Worm (Caenorhabditis elegans) whole organism, L2 larva: ENCODE measurements around the gene hoe-1.
A peak's percentile ranks its signal among the peaks of the same experiment; 100 is the strongest.
"Not testable (repeated sequence)": the region's sequence is repeated elsewhere in the genome, so short reads cannot be mapped to it uniquely, and the experiment has no call there.

Experiments
- C34F6.9 ChIP-seq: fragments of 150-350 bp; optimal IDR thresholded peaks from 2 replicates; lab custom pipeline; 2014; ENCODE audit warnings: missing biosample characterization, missing genetic modification characterization
- F13H6.1 ChIP-seq: sonication (generic microtip); optimal IDR thresholded peaks from 2 replicates; lab custom pipeline; 2016; ENCODE audit warnings: missing genetic modification characterization, missing compliant biosample characterization
- R02D3.7 ChIP-seq: fragments of 150-350 bp; optimal IDR thresholded peaks from 2 replicates; lab custom pipeline; 2014; ENCODE audit warnings: missing biosample characterization, missing genetic modification characterization
- Y55F3AM.14 ChIP-seq: fragments of 200-800 bp; sonication (Bioruptor generic); optimal IDR thresholded peaks from 2 replicates; lab custom pipeline; 2018; ENCODE audit warnings: mild to moderate bottlenecking, missing genetic modification characterization, missing compliant biosample characterization
- ZK546.5 ChIP-seq: sonication (generic microtip); optimal IDR thresholded peaks from 2 replicates; lab custom pipeline; 2017; ENCODE audit warnings: missing biosample characterization, missing genetic modification characterization
- alr-1 ChIP-seq: fragments of 150-350 bp; optimal IDR thresholded peaks from 2 replicates; lab custom pipeline; 2014; ENCODE audit warnings: missing biosample characterization, missing genetic modification characterization
- ceh-82 ChIP-seq: fragments of 150-350 bp; optimal IDR thresholded peaks from 2 replicates; lab custom pipeline; 2014; ENCODE audit warnings: missing biosample characterization, missing genetic modification characterization
- crh-2 ChIP-seq: sonication (generic microtip); optimal IDR thresholded peaks from 2 replicates; lab custom pipeline; 2017; ENCODE audit warnings: missing biosample characterization, missing genetic modification characterization
- egl-27 ChIP-seq: sonication (generic microtip); optimal IDR thresholded peaks from 3 replicates; lab custom pipeline; 2017; ENCODE audit warnings: missing biosample characterization, missing genetic modification reagents, missing genetic modification characterization
- elt-3 ChIP-seq: sonication (generic microtip); optimal IDR thresholded peaks from 2 replicates; lab custom pipeline; 2017; ENCODE audit warnings: missing biosample characterization, missing genetic modification characterization
- fos-1 ChIP-seq: fragments of 150-350 bp; optimal IDR thresholded peaks from 2 replicates; lab custom pipeline; 2014; ENCODE audit warnings: missing biosample characterization, missing genetic modification characterization
- gmeb-1 ChIP-seq: fragments of 150-350 bp; optimal IDR thresholded peaks from 2 replicates; lab custom pipeline; 2014; ENCODE audit warnings: missing biosample characterization, missing genetic modification characterization
- lin-11 ChIP-seq: fragments of 150-350 bp; sonication (generic microtip); optimal IDR thresholded peaks from 2 replicates; lab custom pipeline; 2014; ENCODE audit warnings: missing biosample characterization, missing genetic modification characterization, inconsistent platforms, mixed read lengths
- lin-13 ChIP-seq: fragments of 150-350 bp; optimal IDR thresholded peaks from 2 replicates; lab custom pipeline; 2014; ENCODE audit warnings: missing biosample characterization, missing genetic modification reagents, missing genetic modification characterization
- lsy-2 ChIP-seq, 2 experiments: fragments of 150-350 bp in 1 of 2; sonication (generic microtip) in 1 of 2; optimal IDR thresholded peaks; 2 replicates each; lab custom pipeline; 2014 to 2017; ENCODE audit warnings: missing biosample characterization in 2 of 2, missing genetic modification characterization in 2 of 2
- mab-5 ChIP-seq: fragments of 150-350 bp; optimal IDR thresholded peaks from 2 replicates; lab custom pipeline; 2014; ENCODE audit warnings: missing biosample characterization, missing genetic modification characterization
- mbf-1 ChIP-seq: sonication (generic microtip); optimal IDR thresholded peaks from 2 replicates; lab custom pipeline; 2017; ENCODE audit warnings: missing biosample characterization, missing genetic modification characterization
- nhr-11 ChIP-seq: fragments of 150-350 bp; optimal IDR thresholded peaks from 2 replicates; lab custom pipeline; 2014; ENCODE audit warnings: missing biosample characterization, missing genetic modification characterization
- nhr-12 ChIP-seq: fragments of 150-350 bp; optimal IDR thresholded peaks from 2 replicates; lab custom pipeline; 2014; ENCODE audit warnings: missing biosample characterization, missing genetic modification characterization
- nhr-129 ChIP-seq: fragments of 150-350 bp; optimal IDR thresholded peaks from 2 replicates; lab custom pipeline; 2014; ENCODE audit warnings: missing biosample characterization, missing genetic modification characterization
- nhr-21 ChIP-seq: fragments of 150-350 bp; optimal IDR thresholded peaks from 2 replicates; lab custom pipeline; 2014; ENCODE audit warnings: missing biosample characterization, missing genetic modification characterization
- nhr-237 ChIP-seq: fragments of 150-350 bp; optimal IDR thresholded peaks from 2 replicates; lab custom pipeline; 2014; ENCODE audit warnings: missing biosample characterization, missing genetic modification characterization
- nhr-25 ChIP-seq: fragments of 150-350 bp; sonication (generic microtip); optimal IDR thresholded peaks from 3 replicates; lab custom pipeline; 2014; ENCODE audit warnings: missing biosample characterization, missing genetic modification characterization
- nhr-6 ChIP-seq: fragments of 150-350 bp; optimal IDR thresholded peaks from 2 replicates; lab custom pipeline; 2014; ENCODE audit warnings: missing biosample characterization, missing genetic modification characterization
- nhr-77 ChIP-seq: fragments of 150-350 bp; optimal IDR thresholded peaks from 2 replicates; lab custom pipeline; 2014; ENCODE audit warnings: missing biosample characterization, missing genetic modification characterization
- peb-1 ChIP-seq: fragments of 150-350 bp; optimal IDR thresholded peaks from 2 replicates; lab custom pipeline; 2014; ENCODE audit warnings: missing biosample characterization, missing genetic modification characterization
- sem-4 ChIP-seq: fragments of 150-350 bp; optimal IDR thresholded peaks from 2 replicates; lab custom pipeline; 2014; ENCODE audit warnings: missing biosample characterization, missing genetic modification reagents, missing genetic modification characterization
- sma-3 ChIP-seq: sonication (generic microtip); optimal IDR thresholded peaks from 2 replicates; lab custom pipeline; 2016; ENCODE audit warnings: missing genetic modification reagents, missing genetic modification characterization, missing compliant biosample characterization
- sma-9 ChIP-seq, 2 experiments: fragments of 150-350 bp in 1 of 2; sonication (generic microtip) in 1 of 2; optimal IDR thresholded peaks; 2 replicates each; lab custom pipeline; 2014 to 2016; ENCODE audit warnings: missing genetic modification characterization in 2 of 2, mild to moderate bottlenecking in 1 of 2, missing biosample characterization in 1 of 2, missing compliant biosample characterization in 1 of 2, missing genetic modification reagents in 1 of 2, moderate library complexity in 1 of 2
- snpc-4 ChIP-seq: fragments of 150-350 bp; optimal IDR thresholded peaks from 2 replicates; lab custom pipeline; 2014; ENCODE audit warnings: missing biosample characterization, missing genetic modification characterization
- unc-55 ChIP-seq: fragments of 150-350 bp; sonication (generic microtip); optimal IDR thresholded peaks from 3 replicates; lab custom pipeline; 2014; ENCODE audit warnings: missing biosample characterization, missing genetic modification reagents, missing genetic modification characterization
- unc-62 ChIP-seq: fragments of 150-350 bp; optimal IDR thresholded peaks from 2 replicates; lab custom pipeline; 2014; ENCODE audit warnings: missing biosample characterization, missing genetic modification reagents, missing genetic modification characterization
- ztf-1 ChIP-seq: fragments of 200-800 bp; sonication (Bioruptor generic); conservative IDR thresholded peaks from 2 replicates; pipeline ENCODE4 v1.3.6; 2022; ENCODE audit warnings: missing genetic modification characterization, missing compliant biosample characterization
- ztf-11 ChIP-seq: sonication (generic microtip); optimal IDR thresholded peaks from 2 replicates; lab custom pipeline; 2017; ENCODE audit warnings: missing biosample characterization, missing genetic modification characterization
- ztf-4 ChIP-seq: fragments of 150-350 bp; optimal IDR thresholded peaks from 2 replicates; lab custom pipeline; 2014; ENCODE audit warnings: missing biosample characterization, missing genetic modification characterization

Gene hoe-1

DNA sequence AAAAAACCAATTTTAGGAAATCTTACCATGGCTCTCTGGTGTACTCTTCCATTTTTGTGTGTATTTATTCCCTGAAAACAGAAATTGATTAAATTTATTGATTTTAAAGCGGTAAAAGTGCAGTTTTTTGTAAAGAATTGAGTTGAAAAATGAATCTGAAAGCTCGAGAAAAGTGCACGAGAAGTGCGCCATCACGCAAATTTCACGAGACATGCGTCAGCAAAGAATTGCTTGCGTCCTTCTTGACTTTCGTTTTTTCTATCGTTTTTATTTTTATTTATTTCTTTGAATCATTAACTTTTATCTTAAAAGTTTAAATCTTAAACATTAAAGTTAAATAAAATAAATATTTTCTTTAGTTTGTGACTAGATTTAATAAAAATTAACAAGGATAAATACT lies 1.4 kb upstream of the hoe-1 start, which contains the start of gene timm-17B.1 (continued):
- TF ChIP-seq nhr-77 (tag; lab: Kevin White, UChicago) (no peak), Y55F3AM.14 (no peak), crh-2 (tag; lab: Kevin White, UChicago) (peak; percentile 74), C34F6.9 (tag; lab: Kevin White, UChicago) (peak; percentile 93), lin-11 (tag; lab: Kevin White, UChicago) (no peak), R02D3.7 (tag; lab: Kevin White, UChicago) (peak; percentile 62), mab-5 (tag; lab: Kevin White, UChicago) (peak; percentile 78), fos-1 (tag; lab: Kevin White, UChicago) (no peak), mbf-1 (tag; lab: Kevin White, UChicago) (no peak), egl-27 (tag; lab: Kevin White, UChicago) (no peak), ztf-4 (tag; lab: Kevin White, UChicago) (no peak), elt-3 (no peak), F13H6.1 (tag; lab: Kevin White, UChicago) (peak; percentile 35)

DNA sequence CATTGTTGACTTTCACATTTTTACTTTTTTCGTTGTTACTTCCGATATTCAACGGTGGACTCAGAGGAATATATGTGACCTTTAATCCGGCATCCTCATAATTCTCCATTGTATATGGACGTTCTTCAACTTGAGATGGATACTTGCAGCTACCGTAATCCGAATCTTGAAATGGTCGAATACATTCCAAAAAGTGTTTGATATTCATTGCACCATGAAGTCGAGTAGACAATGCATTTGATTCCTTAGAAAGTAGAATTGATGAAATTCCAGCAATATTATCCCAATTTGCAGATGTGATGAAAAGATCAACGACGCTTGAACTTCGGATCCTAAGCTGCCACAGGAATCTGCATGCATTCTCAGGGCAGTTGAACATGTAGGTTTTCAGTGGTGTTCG lies 1.6 kb downstream of the hoe-1 start:
- TF ChIP-seq ztf-11 (no peak), ztf-4 (tag; lab: Kevin White, UChicago) (no peak), elt-3 (no peak), C34F6.9 (tag; lab: Kevin White, UChicago) (no peak), nhr-77 (tag; lab: Kevin White, UChicago) (no peak), sem-4 (no peak), mbf-1 (tag; lab: Kevin White, UChicago) (no peak), snpc-4 (tag; lab: Kevin White, UChicago) (no peak), ceh-82 (tag; lab: Kevin White, UChicago) (no peak)

DNA sequence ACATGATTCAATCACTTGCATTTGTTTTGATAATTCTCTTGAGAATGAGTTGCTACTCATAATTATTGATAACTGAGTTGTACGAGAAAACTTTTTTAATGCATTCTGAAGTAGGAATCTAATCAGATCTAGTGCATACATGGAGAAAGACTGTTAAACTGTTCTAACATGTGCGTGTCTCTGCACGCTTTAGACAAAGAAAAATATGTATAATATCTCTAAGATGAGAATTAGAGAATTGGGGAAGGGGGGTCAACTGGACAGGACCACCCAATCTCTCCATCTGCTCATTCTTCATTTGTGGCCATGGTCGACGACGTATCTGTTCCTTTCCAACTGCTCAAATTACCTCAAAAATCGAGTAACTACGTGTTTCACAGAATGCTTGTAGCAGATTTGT lies 6.8 kb downstream of the hoe-1 start, which contains the start of gene fbxb-78:
TSS of gene fbxb-78 (plus strand) at position 301 of the 400 bp plus-strand sequence.
- no peak for TF ChIP-seq F13H6.1 (tag; lab: Kevin White, UChicago)
- no peak for TF ChIP-seq ztf-1 (GFP tag; lab: Robert Waterston, UW)
- no peak for TF ChIP-seq sem-4
- TF ChIP-seq mbf-1 (tag; lab: Kevin White, UChicago), result no peak
- TF ChIP-seq mab-5 (tag; lab: Kevin White, UChicago), result no peak
- TF ChIP-seq snpc-4 (tag; lab: Kevin White, UChicago), result no peak
- no peak for TF ChIP-seq nhr-237 (tag; lab: Kevin White, UChicago)
- TF ChIP-seq nhr-11 (tag; lab: Kevin White, UChicago), result no peak
- TF ChIP-seq crh-2 (tag; lab: Kevin White, UChicago), result no peak
- TF ChIP-seq alr-1, result no peak
- no peak for TF ChIP-seq nhr-12 (tag; lab: Kevin White, UChicago)
- TF ChIP-seq unc-62, result no peak
- no peak for TF ChIP-seq ceh-82 (tag; lab: Kevin White, UChicago)
- TF ChIP-seq peb-1 (tag; lab: Kevin White, UChicago), result no peak
- TF ChIP-seq ztf-4 (tag; lab: Kevin White, UChicago), result no peak

DNA sequence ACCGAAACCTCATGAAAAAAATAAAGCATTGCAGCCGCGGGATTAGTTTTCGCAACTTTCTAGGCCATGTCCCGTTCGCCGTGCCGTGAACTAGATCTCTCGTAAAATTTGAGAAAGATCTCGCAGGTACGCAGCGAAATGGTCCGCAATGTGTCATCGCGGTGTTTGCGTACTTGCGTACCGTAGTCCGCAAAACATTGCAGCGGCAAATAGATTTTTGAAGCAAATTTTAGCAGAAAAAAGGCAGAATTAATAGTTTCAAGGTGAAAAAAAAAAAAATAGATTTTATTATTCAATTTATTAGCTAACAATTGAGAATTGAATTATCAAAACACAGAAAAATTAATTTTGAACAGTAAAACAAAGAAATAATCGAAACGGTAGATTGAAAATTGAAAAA lies 16.1 kb downstream of the hoe-1 start:
- peak; percentile 13 for TF ChIP-seq nhr-129
- peak; percentile 33 for TF ChIP-seq fos-1 (tag; lab: Kevin White, UChicago)
- TF ChIP-seq gmeb-1, result peak; percentile 65
- TF ChIP-seq ztf-4 (tag; lab: Kevin White, UChicago), result peak; percentile 5
- peak; percentile 11 for TF ChIP-seq nhr-6 (tag; lab: Kevin White, UChicago)
- TF ChIP-seq unc-55 (GFP tag; lab: Kevin White, UChicago), result peak; percentile 58
- peak; percentile 46 for TF ChIP-seq sem-4
- TF ChIP-seq ZK546.5 (tag; lab: Kevin White, UChicago), result peak; percentile 80
- peak; percentile 74 for TF ChIP-seq nhr-21 (tag; lab: Kevin White, UChicago)
- peak; percentile 97 to 98 for TF ChIP-seq lsy-2 (tag; optimal IDR thresholded peaks at IDR 0.05; lab: Kevin White, UChicago)
- TF ChIP-seq Y55F3AM.14, result peak; percentile 91
- peak; percentile 83 for TF ChIP-seq nhr-25 (tag; lab: Kevin White, UChicago)
- peak; percentile 67 for TF ChIP-seq crh-2 (tag; lab: Kevin White, UChicago)
- TF ChIP-seq lin-13 (GFP tag; lab: Kevin White, UChicago), result peak; percentile 72
- peak; percentile 53 for TF ChIP-seq sma-9 (GFP tag; optimal IDR thresholded peaks at IDR 0.05; lab: Kevin White, UChicago)
- TF ChIP-seq sma-9 (tag; optimal IDR thresholded peaks at IDR 0.05; lab: Kevin White, UChicago), result not testable (repeated sequence)
- TF ChIP-seq R02D3.7 (tag; lab: Kevin White, UChicago), result peak; percentile 34
- TF ChIP-seq C34F6.9 (tag; lab: Kevin White, UChicago), result peak; percentile 62
- peak; percentile 68 for TF ChIP-seq mab-5 (tag; lab: Kevin White, UChicago)
- peak; percentile 90 for TF ChIP-seq F13H6.1 (tag; lab: Kevin White, UChicago)
- TF ChIP-seq ceh-82 (tag; lab: Kevin White, UChicago), result peak; percentile 4
- peak; percentile 95 for TF ChIP-seq sma-3 (GFP tag; lab: Kevin White, UChicago)
